Worm (Caenorhabditis elegans): ENCODE measurements around the gene pssy-2.

pssy-2 gene

ce11 chrIII:13455207-13455606, 16.4 kb upstream of the pssy-2 start, which contains the start of gene cua-1:
Gene cua-1 (minus strand): TSS chrIII:13455307.
- no peak for TF ChIP-seq mdl-1 (tag; optimal IDR thresholded peaks at IDR 0.05)
- no peak for TF ChIP-seq lir-3 (tag; optimal IDR thresholded peaks at IDR 0.05; ENCODE audit: poor library complexity)
- TF ChIP-seq lsy-2 (tag; optimal IDR thresholded peaks at IDR 0.05), result no peak
- TF ChIP-seq nhr-11 (tag; optimal IDR thresholded peaks at IDR 0.05), result no peak
- no peak for TF ChIP-seq nhr-71 (tag; optimal IDR thresholded peaks at IDR 0.05)
- TF ChIP-seq nhr-28 (tag; optimal IDR thresholded peaks at IDR 0.05), result no peak
- no peak for TF ChIP-seq mef-2 (tag; optimal IDR thresholded peaks at IDR 0.05)
- TF ChIP-seq mep-1 (tag; optimal IDR thresholded peaks at IDR 0.05), result no peak
- no peak for TF ChIP-seq ztf-11 (tag; optimal IDR thresholded peaks at IDR 0.05)
- no peak for TF ChIP-seq mab-9 (GFP tag; IDR thresholded peaks at IDR 0.05)
- TF ChIP-seq egl-27 (tag; optimal IDR thresholded peaks at IDR 0.05), result no peak
- no peak for TF ChIP-seq xbp-1 (tag; optimal IDR thresholded peaks at IDR 0.05)
- TF ChIP-seq unc-86 (tag; optimal IDR thresholded peaks at IDR 0.05), result no peak
- TF ChIP-seq tlp-1 (tag; optimal IDR thresholded peaks at IDR 0.05), result no peak
- TF ChIP-seq unc-30 (tag; optimal IDR thresholded peaks at IDR 0.05), result no peak

ce11 chrIII:13455816-13456215, 15.8 kb upstream of the pssy-2 start:
- TF ChIP-seq lin-39 (tag; optimal IDR thresholded peaks at IDR 0.05), result no peak
- peak; percentile 50 for TF ChIP-seq zip-4 (GFP tag; optimal IDR thresholded peaks at IDR 0.05)
- TF ChIP-seq dsc-1 (tag; optimal IDR thresholded peaks at IDR 0.05), result no peak
- TF ChIP-seq swsn-7 (tag; optimal IDR thresholded peaks at IDR 0.05), result peak; percentile 32
- TF ChIP-seq nhr-71 (tag; optimal IDR thresholded peaks at IDR 0.05), result peak; percentile 73
- TF ChIP-seq hlh-17 (GFP tag; optimal IDR thresholded peaks at IDR 0.05; ENCODE audit: borderline replicate concordance), result no peak
- peak in 1 of 2 experiments; percentile 48 for TF ChIP-seq lin-35 (GFP tag; optimal IDR thresholded peaks at IDR 0.05)
- TF ChIP-seq fkh-4 (tag; optimal IDR thresholded peaks at IDR 0.05; ENCODE audit: borderline replicate concordance), result no peak
- no peak for TF ChIP-seq nhr-76 (tag; optimal IDR thresholded peaks at IDR 0.05)
- no peak for TF ChIP-seq elt-2 (tag; optimal IDR thresholded peaks at IDR 0.05)
- TF ChIP-seq hpl-2 (GFP tag; optimal IDR thresholded peaks at IDR 0.05), result no peak
- TF ChIP-seq ceh-82 (tag; optimal IDR thresholded peaks at IDR 0.05), result peak in 2 of 3 experiments; percentile 4 to 41
- TF ChIP-seq elt-3 (tag; optimal IDR thresholded peaks at IDR 0.05), result no peak
- no peak for TF ChIP-seq C34B4.2 (tag; optimal IDR thresholded peaks at IDR 0.05)
- no peak for TF ChIP-seq fos-1 (tag; optimal IDR thresholded peaks at IDR 0.05)
- peak; percentile 10 for TF ChIP-seq blmp-1 (tag; optimal IDR thresholded peaks at IDR 0.05)
- no peak for TF ChIP-seq ceh-63 (GFP tag; optimal IDR thresholded peaks at IDR 0.05)
- TF ChIP-seq lir-3 (tag; optimal IDR thresholded peaks at IDR 0.05; ENCODE audit: poor library complexity), result peak; percentile 32
- peak in 1 of 3 experiments; percentile 35 for TF ChIP-seq dpl-1 (GFP tag; optimal IDR thresholded peaks at IDR 0.05)
- TF ChIP-seq sptf-1 (tag; optimal IDR thresholded peaks at IDR 0.05), result no peak
- peak; percentile 51 for TF ChIP-seq egl-13 (tag; optimal IDR thresholded peaks at IDR 0.05)
- no peak for TF ChIP-seq zag-1 (tag; optimal IDR thresholded peaks at IDR 0.05)
- peak; percentile 35 for TF ChIP-seq lin-13 (GFP tag; optimal IDR thresholded peaks at IDR 0.05)
- peak; percentile 21 for TF ChIP-seq skn-1 (tag; optimal IDR thresholded peaks at IDR 0.05)
- TF ChIP-seq isw-1 (GFP tag; IDR thresholded peaks at IDR 0.05), result peak; percentile 35; the same call in 1 of the 2 replicates
- peak; percentile 22 for TF ChIP-seq xbp-1 (tag; optimal IDR thresholded peaks at IDR 0.05)
- TF ChIP-seq nhr-47 (tag; optimal IDR thresholded peaks at IDR 0.05), result peak; percentile 51
- TF ChIP-seq tbx-2 (tag; optimal IDR thresholded peaks at IDR 0.05), result no peak
- peak; percentile 51 to 71 for TF ChIP-seq lsy-2 (tag; optimal IDR thresholded peaks at IDR 0.05)
- peak; percentile 22 for TF ChIP-seq nhr-237 (tag; optimal IDR thresholded peaks at IDR 0.05)
- no peak for TF ChIP-seq lin-14 (GFP tag; optimal IDR thresholded peaks at IDR 0.05)
- no peak for TF ChIP-seq ama-1 (optimal IDR thresholded peaks at IDR 0.05)
- peak; percentile 50 for TF ChIP-seq mep-1 (tag; optimal IDR thresholded peaks at IDR 0.05)
- peak; percentile 43 for TF ChIP-seq fkh-8 (tag; optimal IDR thresholded peaks at IDR 0.05)
- TF ChIP-seq mef-2 (tag; optimal IDR thresholded peaks at IDR 0.05), result peak; percentile 84
- TF ChIP-seq C16A3.4 (tag; optimal IDR thresholded peaks at IDR 0.05), result no peak
- no peak for TF ChIP-seq mab-9 (GFP tag; IDR thresholded peaks at IDR 0.05)
- no peak for TF ChIP-seq aly-2 (tag; optimal IDR thresholded peaks at IDR 0.05)
- TF ChIP-seq efl-1 (optimal IDR thresholded peaks at IDR 0.05), result peak; percentile 27
- peak; percentile 31 to 57 for TF ChIP-seq efl-1 (GFP tag; optimal IDR thresholded peaks at IDR 0.05 in 1 of 2)
- TF ChIP-seq fkh-10 (GFP tag; optimal IDR thresholded peaks at IDR 0.05), result peak; percentile 31

Measured in whole organism, L1 larva.